Worm (Caenorhabditis elegans) whole organism, L2 larva: ENCODE data around the gene T05C7.5.

Experiments
- R02D3.7 ChIP-seq: fragments of 150-350 bp; optimal IDR thresholded peaks from 2 replicates; lab custom pipeline; 2014; ENCODE audit warnings: missing biosample characterization, missing genetic modification characterization
- elt-1 ChIP-seq: fragments of 150-350 bp; optimal IDR thresholded peaks from 2 replicates; lab custom pipeline; 2014; ENCODE audit warnings: missing biosample characterization, missing genetic modification characterization
- lin-13 ChIP-seq: fragments of 150-350 bp; optimal IDR thresholded peaks from 2 replicates; lab custom pipeline; 2014; ENCODE audit warnings: missing biosample characterization, missing genetic modification reagents, missing genetic modification characterization
- lsy-2 ChIP-seq, 2 experiments: fragments of 150-350 bp in 1 of 2; sonication (generic microtip) in 1 of 2; optimal IDR thresholded peaks; 2 replicates each; lab custom pipeline; 2014 to 2017; ENCODE audit warnings: missing biosample characterization in 2 of 2, missing genetic modification characterization in 2 of 2
- nhr-11 ChIP-seq: fragments of 150-350 bp; optimal IDR thresholded peaks from 2 replicates; lab custom pipeline; 2014; ENCODE audit warnings: missing biosample characterization, missing genetic modification characterization
- nhr-12 ChIP-seq: fragments of 150-350 bp; optimal IDR thresholded peaks from 2 replicates; lab custom pipeline; 2014; ENCODE audit warnings: missing biosample characterization, missing genetic modification characterization
- nhr-25 ChIP-seq: fragments of 150-350 bp; sonication (generic microtip); optimal IDR thresholded peaks from 3 replicates; lab custom pipeline; 2014; ENCODE audit warnings: missing biosample characterization, missing genetic modification characterization
- sma-3 ChIP-seq: sonication (generic microtip); optimal IDR thresholded peaks from 2 replicates; lab custom pipeline; 2016; ENCODE audit warnings: missing genetic modification reagents, missing genetic modification characterization, missing compliant biosample characterization
- unc-39 ChIP-seq: fragments of 150-350 bp; optimal IDR thresholded peaks from 2 replicates; lab custom pipeline; 2014; ENCODE audit warnings: missing biosample characterization, missing genetic modification characterization

ce11 chrIV:77421-77820 is 18.7 kb upstream of the T05C7.5 start:
- TF ChIP-seq unc-39 (tag; lab: Kevin White, UChicago) (no peak), nhr-12 (no peak), nhr-11 (tag; lab: Kevin White, UChicago) (no peak), nhr-25 (tag; lab: Kevin White, UChicago) (no peak), R02D3.7 (no peak), elt-1 (tag; lab: Kevin White, UChicago) (no peak), sma-3 (GFP tag; lab: Kevin White, UChicago) (no peak), lsy-2 (tag; optimal IDR thresholded peaks at IDR 0.05; lab: Kevin White, UChicago) (no peak), lin-13 (GFP tag; lab: Kevin White, UChicago) (no peak)
